Worm (Caenorhabditis elegans): Measurements from ENCODE around the gene clec-178.

clec-178 gene

DNA sequence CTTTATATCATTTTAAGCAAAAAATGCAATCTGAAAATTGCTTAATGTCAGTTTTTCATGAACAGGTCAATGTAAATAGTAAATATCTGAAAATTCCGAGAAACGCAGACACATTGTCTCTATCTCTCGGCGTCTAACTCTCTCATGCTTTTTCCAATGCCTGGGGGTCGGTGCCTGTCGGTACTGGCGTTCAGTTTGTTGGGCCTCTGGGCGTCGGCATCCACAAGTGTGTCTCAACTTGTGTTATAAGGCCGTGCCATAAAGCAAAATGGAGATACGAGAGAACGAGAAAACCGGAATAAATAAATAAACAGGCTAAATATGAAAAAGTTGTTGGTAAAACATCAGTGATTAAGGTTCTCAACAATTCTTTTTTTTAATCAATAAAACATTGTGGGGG, 13.4 kb downstream of the clec-178 start:
- no peak for TF ChIP-seq aly-2 (tag; optimal IDR thresholded peaks at IDR 0.05)
- no peak for TF ChIP-seq daf-12 (tag; optimal IDR thresholded peaks at IDR 0.05)
- TF ChIP-seq fkh-2 (tag; optimal IDR thresholded peaks at IDR 0.05): no peak
- no peak for TF ChIP-seq ztf-11 (tag; optimal IDR thresholded peaks at IDR 0.05)
- TF ChIP-seq nhr-25 (tag; optimal IDR thresholded peaks at IDR 0.05): no peak
- TF ChIP-seq nhr-23 (tag; optimal IDR thresholded peaks at IDR 0.05): peak; percentile 29
- peak; percentile 57 for TF ChIP-seq nfya-1 (tag; optimal IDR thresholded peaks at IDR 0.05; ENCODE audit: insufficient read depth)
- TF ChIP-seq unc-62 (GFP tag; optimal IDR thresholded peaks at IDR 0.05): no peak
- no peak for TF ChIP-seq tbx-2 (tag; optimal IDR thresholded peaks at IDR 0.05)
- no peak for TF ChIP-seq ceh-82 (tag; optimal IDR thresholded peaks at IDR 0.05)
- TF ChIP-seq ceh-16 (tag; optimal IDR thresholded peaks at IDR 0.05): no peak
- no peak for TF ChIP-seq egl-27 (tag; optimal IDR thresholded peaks at IDR 0.05)
- no peak for TF ChIP-seq nhr-11 (tag; optimal IDR thresholded peaks at IDR 0.05)
- TF ChIP-seq lin-39 (tag; optimal IDR thresholded peaks at IDR 0.05): peak; percentile 21
- TF ChIP-seq ZK546.5 (tag; optimal IDR thresholded peaks at IDR 0.05): no peak
- no peak for TF ChIP-seq mdl-1 (tag; optimal IDR thresholded peaks at IDR 0.05)
- no peak for TF ChIP-seq fos-1 (tag; optimal IDR thresholded peaks at IDR 0.05)
- TF ChIP-seq sea-2 (GFP tag; optimal IDR thresholded peaks at IDR 0.05): no peak
- TF ChIP-seq mml-1 (tag; optimal IDR thresholded peaks at IDR 0.05): no peak
- TF ChIP-seq pqm-1 (tag; optimal IDR thresholded peaks at IDR 0.05): no peak
- no peak for TF ChIP-seq skn-1 (tag; optimal IDR thresholded peaks at IDR 0.05)
- TF ChIP-seq nhr-67 (tag; optimal IDR thresholded peaks at IDR 0.05): no peak
- no peak for TF ChIP-seq nhr-28 (tag; optimal IDR thresholded peaks at IDR 0.05)
- no peak for TF ChIP-seq elt-3 (tag; optimal IDR thresholded peaks at IDR 0.05)
- TF ChIP-seq nhr-77 (tag; optimal IDR thresholded peaks at IDR 0.05): no peak
- TF ChIP-seq hmg-11 (tag; optimal IDR thresholded peaks at IDR 0.05): peak; percentile 78
- TF ChIP-seq ama-1 (optimal IDR thresholded peaks at IDR 0.05): peak; percentile 81
- peak; percentile 30 for TF ChIP-seq nhr-43 (tag; optimal IDR thresholded peaks at IDR 0.05; ENCODE audit: poor library complexity, severe bottlenecking)
- no peak for TF ChIP-seq ceh-9 (tag; optimal IDR thresholded peaks at IDR 0.05)
- TF ChIP-seq elt-1 (tag; optimal IDR thresholded peaks at IDR 0.05): no peak
- TF ChIP-seq ztf-4 (tag; optimal IDR thresholded peaks at IDR 0.05): no peak
- no peak for TF ChIP-seq nhr-12 (tag; optimal IDR thresholded peaks at IDR 0.05)
- TF ChIP-seq R02D3.7 (tag; optimal IDR thresholded peaks at IDR 0.05): no peak
- peak; percentile 62 for TF ChIP-seq ceh-28 (tag; optimal IDR thresholded peaks at IDR 0.05)
- no peak for TF ChIP-seq jun-1 (tag; optimal IDR thresholded peaks at IDR 0.05)
- no peak for TF ChIP-seq eor-1 (tag; optimal IDR thresholded peaks at IDR 0.05)
- peak; percentile 26 for TF ChIP-seq elt-2 (tag; optimal IDR thresholded peaks at IDR 0.05)
- peak; percentile 5 for TF ChIP-seq egl-5 (tag; optimal IDR thresholded peaks at IDR 0.05)
- TF ChIP-seq lin-15B (tag; optimal IDR thresholded peaks at IDR 0.05): no peak
- TF ChIP-seq pha-4 (tag; optimal IDR thresholded peaks at IDR 0.05): peak; percentile 94
- TF ChIP-seq snpc-4 (tag; optimal IDR thresholded peaks at IDR 0.05): peak; percentile 46

DNA sequence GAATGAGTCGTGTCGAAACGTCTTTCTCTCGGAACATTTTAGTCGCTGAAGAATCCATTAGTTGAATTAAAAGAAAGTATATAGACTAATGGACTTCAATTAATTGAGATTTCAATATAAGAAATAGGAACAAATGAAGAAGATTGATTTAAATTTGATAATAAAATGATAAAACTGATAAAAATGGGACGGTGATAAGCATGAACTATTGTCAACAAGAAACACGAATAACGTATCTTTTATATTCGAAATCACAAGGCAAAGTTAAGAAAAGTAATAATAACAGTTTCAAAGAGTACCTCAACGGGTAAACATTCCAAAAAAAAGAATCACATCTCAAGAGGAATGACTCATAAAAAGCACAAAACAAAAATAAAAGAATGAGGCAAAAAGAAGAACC, 15.7 kb downstream of the clec-178 start, which contains the start of gene T19E7.6:
TSS of gene T19E7.6 (minus strand) at position 45 of the 400 bp plus-strand sequence.
- TF ChIP-seq pha-4 (tag; optimal IDR thresholded peaks at IDR 0.05) (peak; percentile 64), R02D3.7 (tag; optimal IDR thresholded peaks at IDR 0.05) (no peak)

DNA sequence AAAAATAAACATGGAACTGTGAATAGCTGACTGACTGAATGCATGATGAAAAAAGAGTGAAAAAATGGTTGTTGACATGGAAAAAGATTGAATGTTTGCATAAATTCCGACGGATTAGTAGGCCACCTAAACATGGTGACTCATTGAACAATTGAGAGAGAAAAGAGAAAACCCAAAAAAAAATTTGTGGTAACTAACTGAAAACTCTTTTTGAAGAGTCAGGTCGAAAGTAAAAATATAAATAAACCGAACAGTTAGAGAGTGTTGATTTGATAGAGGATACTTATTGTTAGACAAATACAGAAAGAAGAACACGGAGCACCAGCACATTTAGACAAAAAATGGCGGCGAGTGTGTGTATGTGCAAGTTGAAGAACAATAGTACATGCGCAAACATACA, 17.6 kb downstream of the clec-178 start:
- TF ChIP-seq fos-1 (tag; optimal IDR thresholded peaks at IDR 0.05): no peak
- no peak for TF ChIP-seq nfya-1 (tag; optimal IDR thresholded peaks at IDR 0.05; ENCODE audit: insufficient read depth)
- no peak for TF ChIP-seq nhr-67 (tag; optimal IDR thresholded peaks at IDR 0.05)
- TF ChIP-seq sea-2 (GFP tag; optimal IDR thresholded peaks at IDR 0.05): no peak
- no peak for TF ChIP-seq ztf-4 (tag; optimal IDR thresholded peaks at IDR 0.05)
- TF ChIP-seq pha-4 (tag; optimal IDR thresholded peaks at IDR 0.05): peak; percentile 86

Measured in whole organism, L3 larva.